Worm (Caenorhabditis elegans): ENCODE results near the gene far-1.

- TF ChIP-seq mxl-2 (GFP tag; conservative IDR thresholded peaks at IDR 0.05) (no peak), nhr-77 (tag; optimal IDR thresholded peaks at IDR 0.05) (no peak), snpc-4 (tag; optimal IDR thresholded peaks at IDR 0.05) (no peak), dmd-9 (GFP tag; IDR thresholded peaks at IDR 0.05) (no peak)
Measured at ce11 chrIII:9103643-9104042, 22.7 kb upstream of the far-1 start, which contains the start of gene dos-1.

All from whole organism, L4 larva.